Worm (Caenorhabditis elegans) whole organism, young adult: ENCODE data around the gene F31D4.2.

Source experiments
- F37B4.10 ChIP-seq: fragments of 200-800 bp; sonication (Bioruptor generic); IDR thresholded peaks from 2 replicates; pipeline ENCODE4 v1.3.6; 2022; ENCODE audit warnings: missing genetic modification characterization, missing compliant biosample characterization
- F57A8.1 ChIP-seq: fragments of 200-800 bp; sonication (Bioruptor generic); optimal IDR thresholded peaks from 2 replicates; lab custom pipeline; 2018; ENCODE audit warnings: mild to moderate bottlenecking, missing genetic modification characterization, moderate library complexity, missing compliant biosample characterization
- K11D2.4 ChIP-seq: fragments of 200-800 bp; sonication (Bioruptor generic); IDR thresholded peaks from 2 replicates; pipeline ENCODE4 v1.3.6; 2022; ENCODE audit warnings: missing genetic modification reagents, missing genetic modification characterization, missing compliant biosample characterization
- T26A5.8 ChIP-seq: sonication (generic microtip); optimal IDR thresholded peaks from 2 replicates; lab custom pipeline; 2016; ENCODE audit warnings: missing genetic modification characterization, missing compliant biosample characterization
- Y56A3A.18 ChIP-seq: fragments of 200-800 bp; sonication (Bioruptor generic); IDR thresholded peaks from 2 replicates; pipeline ENCODE4 v1.3.6; 2022; ENCODE audit warnings: missing genetic modification reagents, missing genetic modification characterization, missing compliant biosample characterization
- atf-7 ChIP-seq: sonication (generic microtip); optimal IDR thresholded peaks from 2 replicates; lab custom pipeline; 2017; ENCODE audit warnings: mild to moderate bottlenecking, missing genetic modification characterization, missing compliant biosample characterization
- attf-5 ChIP-seq: fragments of 200-800 bp; sonication (Bioruptor generic); optimal IDR thresholded peaks from 2 replicates; lab custom pipeline; 2018; ENCODE audit warnings: mild to moderate bottlenecking, missing genetic modification characterization, missing compliant biosample characterization
- attf-6 ChIP-seq: fragments of 200-800 bp; sonication (Bioruptor generic); IDR thresholded peaks from 2 replicates; pipeline ENCODE4 v1.3.6; 2022; ENCODE audit warnings: missing genetic modification reagents, missing genetic modification characterization, missing compliant biosample characterization
- bed-2 ChIP-seq: fragments of 200-800 bp; sonication (Bioruptor generic); IDR thresholded peaks from 2 replicates; pipeline ENCODE4 v1.3.6; 2022; ENCODE audit warnings: missing genetic modification reagents, missing genetic modification characterization, missing compliant biosample characterization
- ccch-3 ChIP-seq: fragments of 200-800 bp; sonication (Bioruptor generic); optimal IDR thresholded peaks from 2 replicates; lab custom pipeline; 2018; ENCODE audit warnings: mild to moderate bottlenecking, missing genetic modification characterization, missing compliant biosample characterization
- cebp-1 ChIP-seq, 2 experiments: fragments of 200-800 bp in 1 of 2; sonication (Bioruptor generic) in 1 of 2; sonication (generic microtip) in 1 of 2; IDR thresholded peaks in 1 of 2; optimal IDR thresholded peaks in 1 of 2; 2 replicates each; pipeline versions ENCODE4 v1.3.6 to Lab custom; 2017 to 2022; ENCODE audit warnings: missing compliant biosample characterization in 2 of 2, missing genetic modification characterization in 2 of 2, mild to moderate bottlenecking in 1 of 2, missing genetic modification reagents in 1 of 2, moderate library complexity in 1 of 2
- ceh-79 ChIP-seq: sonication (generic microtip); optimal IDR thresholded peaks from 2 replicates; lab custom pipeline; 2017; ENCODE audit warnings: mild to moderate bottlenecking, missing genetic modification characterization, missing compliant biosample characterization
- die-1 ChIP-seq: sonication (generic microtip); optimal IDR thresholded peaks from 2 replicates; lab custom pipeline; 2016; ENCODE audit warnings: missing genotype, mild to moderate bottlenecking, missing genetic modification characterization, missing compliant biosample characterization
- hmg-1.2 ChIP-seq: fragments of 200-800 bp; sonication (Bioruptor generic); IDR thresholded peaks from 2 replicates; pipeline ENCODE4 v1.3.6; 2022; ENCODE audit warnings: missing genetic modification reagents, missing genetic modification characterization, missing compliant biosample characterization
- hrde-1 ChIP-seq: sonication (generic microtip); optimal IDR thresholded peaks from 2 replicates; lab custom pipeline; 2016; ENCODE audit warnings: missing genetic modification characterization, mild to moderate bottlenecking, missing compliant biosample characterization, moderate library complexity, missing genotype, missing genetic modification reagents, borderline replicate concordance
- lsl-1 ChIP-seq: fragments of 200-800 bp; sonication (Bioruptor generic); optimal IDR thresholded peaks from 2 replicates; lab custom pipeline; 2018; ENCODE audit warnings: mild to moderate bottlenecking, missing genetic modification characterization, moderate library complexity, missing compliant biosample characterization
- madf-10 ChIP-seq: sonication (generic microtip); optimal IDR thresholded peaks from 2 replicates; lab custom pipeline; 2016; ENCODE audit warnings: mild to moderate bottlenecking, missing genetic modification characterization, missing compliant biosample characterization
- madf-6 ChIP-seq: fragments of 200-800 bp; sonication (Bioruptor generic); IDR thresholded peaks from 2 replicates; pipeline ENCODE4 v1.3.6; 2022; ENCODE audit warnings: missing genetic modification reagents, missing genetic modification characterization, missing compliant biosample characterization
- mcd-1 ChIP-seq: fragments of 200-800 bp; sonication (Bioruptor generic); IDR thresholded peaks from 2 replicates; pipeline ENCODE4 v1.3.6; 2022; ENCODE audit warnings: missing genetic modification reagents, missing genetic modification characterization, missing compliant biosample characterization
- nfyb-1 ChIP-seq: fragments of 200-800 bp; sonication (Bioruptor generic); IDR thresholded peaks from 2 replicates; pipeline ENCODE4 v1.3.6; 2022; ENCODE audit warnings: missing genetic modification reagents, missing genetic modification characterization, missing compliant biosample characterization
- nhr-80 ChIP-seq: sonication (generic microtip); optimal IDR thresholded peaks from 2 replicates; lab custom pipeline; 2016; ENCODE audit warnings: missing genetic modification characterization, missing compliant biosample characterization
- sdz-38 ChIP-seq: sonication (generic microtip); optimal IDR thresholded peaks from 2 replicates; lab custom pipeline; 2016; ENCODE audit warnings: missing genotype, missing genetic modification characterization, missing compliant biosample characterization
- snpc-1.3 ChIP-seq: sonication (generic microtip); optimal IDR thresholded peaks from 2 replicates; lab custom pipeline; 2017; ENCODE audit warnings: missing genetic modification characterization, mild to moderate bottlenecking, missing compliant biosample characterization, antibody characterized with exemption, moderate library complexity, missing genotype, missing genetic modification reagents; ENCODE audit not compliant: insufficient read depth
- tlf-1 ChIP-seq: fragments of 200-800 bp; sonication (Bioruptor generic); optimal IDR thresholded peaks from 2 replicates; lab custom pipeline; 2018; ENCODE audit warnings: mild to moderate bottlenecking, missing genetic modification characterization, missing compliant biosample characterization
- ztf-18 ChIP-seq: sonication (generic microtip); optimal IDR thresholded peaks from 2 replicates; lab custom pipeline; 2016; ENCODE audit warnings: missing genotype, mild to moderate bottlenecking, missing genetic modification characterization, missing compliant biosample characterization
- ztf-25 ChIP-seq: fragments of 200-800 bp; sonication (Bioruptor generic); IDR thresholded peaks from 2 replicates; pipeline ENCODE4 v1.3.6; 2022; ENCODE audit warnings: missing genetic modification reagents, missing genetic modification characterization, missing compliant biosample characterization

The F31D4.2 gene

DNA sequence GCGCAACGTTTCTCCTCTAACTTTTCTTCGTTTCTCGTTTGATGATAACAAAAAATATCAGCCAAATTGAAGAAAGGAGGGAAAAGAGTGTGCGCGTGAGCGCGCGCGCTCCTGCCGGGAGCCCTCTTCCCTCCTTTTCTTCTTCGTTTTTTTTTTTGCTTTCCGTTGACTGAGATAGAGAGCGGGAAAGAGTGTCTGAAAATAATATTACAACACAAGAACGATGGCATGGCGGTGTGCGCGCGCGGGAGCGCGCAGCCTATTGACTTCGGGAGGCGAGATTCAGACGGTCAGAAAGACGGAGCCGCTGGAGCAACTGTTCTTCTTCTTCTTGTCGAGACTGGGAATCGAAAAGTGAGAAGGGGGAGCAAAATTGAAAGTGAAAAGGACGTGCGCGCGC is 51.6 kb downstream of the F31D4.2 start (continued):
- TF ChIP-seq madf-6, result no peak
- no peak for TF ChIP-seq die-1 (tag; lab: Kevin White, UChicago)
- TF ChIP-seq mcd-1 (GFP tag; lab: Robert Waterston, UW), result peak; percentile 24; the same call in 1 of the 2 replicates
- TF ChIP-seq ccch-3 (GFP tag; lab: Kevin White, UChicago), result no peak
- peak; percentile 41 for TF ChIP-seq attf-5 (GFP tag; lab: Kevin White, UChicago)
- no peak for TF ChIP-seq tlf-1
- TF ChIP-seq ceh-79 (tag; lab: Kevin White, UChicago), result no peak
- TF ChIP-seq hmg-1.2 (GFP tag; lab: Robert Waterston, UW), result no peak; the same call in 1 of the 2 replicates
- TF ChIP-seq snpc-1.3 (tag; lab: Kevin White, UChicago), result no peak
- no peak for TF ChIP-seq sdz-38
- TF ChIP-seq ztf-18 (tag; lab: Kevin White, UChicago), result no peak
- TF ChIP-seq T26A5.8 (tag; lab: Kevin White, UChicago), result no peak
- no peak for TF ChIP-seq Y56A3A.18 (GFP tag; lab: Robert Waterston, UW)
- TF ChIP-seq ztf-25 (GFP tag; lab: Robert Waterston, UW), result no peak
- no peak for TF ChIP-seq F57A8.1
- no peak for TF ChIP-seq attf-6 (GFP tag; lab: Robert Waterston, UW)
- peak; percentile 22; the same call in 1 of the 2 replicates for TF ChIP-seq K11D2.4
- TF ChIP-seq lsl-1 (GFP tag; lab: Kevin White, UChicago), result no peak
- no peak for TF ChIP-seq hrde-1
- no peak for TF ChIP-seq F37B4.10 (GFP tag; lab: Robert Waterston, UW)
- TF ChIP-seq nfyb-1, result no peak

DNA sequence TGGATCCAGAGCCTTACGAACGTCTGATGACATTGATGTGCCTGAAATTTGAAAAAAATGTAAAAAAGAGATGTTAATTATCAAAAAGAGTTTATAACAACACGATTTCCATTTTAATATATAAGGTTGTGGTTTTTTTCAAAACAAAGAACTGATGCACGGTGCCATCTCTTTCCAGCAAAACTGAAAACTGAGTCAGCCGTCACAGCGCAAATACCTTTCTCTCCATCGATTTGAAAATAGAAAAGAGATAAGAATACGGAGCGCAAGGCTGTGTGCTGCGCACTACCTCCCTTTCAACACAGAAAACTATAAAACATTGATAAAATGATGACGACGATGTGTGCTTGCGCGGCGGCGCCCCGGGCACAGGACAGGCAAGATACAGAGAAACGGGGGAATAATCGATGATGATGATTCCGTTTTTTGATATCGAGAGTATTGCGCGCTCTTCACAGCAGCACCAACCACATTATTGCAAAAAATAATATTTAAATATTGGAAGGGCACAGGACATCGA is 52.9 kb downstream of the F31D4.2 start, which contains the start of gene Y44A6D.3:
Gene Y44A6D.3 (minus strand): TSS at position 51 of the 520 bp plus-strand sequence.
- TF ChIP-seq bed-2 (no peak), atf-7 (tag; lab: Kevin White, UChicago) (peak; percentile 31), cebp-1 (GFP tag; IDR thresholded peaks at IDR 0.05; lab: Robert Waterston, UW) (no peak), cebp-1 (tag; optimal IDR thresholded peaks at IDR 0.05; lab: Kevin White, UChicago) (peak; percentile 24), attf-5 (GFP tag; lab: Kevin White, UChicago) (peak; percentile 22), madf-10 (tag; lab: Kevin White, UChicago) (peak; percentile 10), nhr-80 (peak; percentile 65)
